Fruit fly (Drosophila melanogaster): ENCODE data around the gene CG31751.

CG31751 gene

dm6 chr2L:18688646-18689296 is 11.8 kb downstream of the CG31751 start, which contains the start of gene msl-1 (continued):
- TF ChIP-seq wek (GFP tag; optimal IDR thresholded peaks at IDR 0.05) = no peak
- TF ChIP-seq CG7987 (GFP tag; optimal IDR thresholded peaks at IDR 0.05) = no peak
- no peak for TF ChIP-seq ash1 (GFP tag; optimal IDR thresholded peaks at IDR 0.05)
- peak; percentile 53 for TF ChIP-seq Dref (GFP tag; IDR thresholded peaks at IDR 0.05)
- TF ChIP-seq grn (GFP tag; optimal IDR thresholded peaks at IDR 0.05) = no peak
- no peak for TF ChIP-seq ems (GFP tag; optimal IDR thresholded peaks at IDR 0.05)
- TF ChIP-seq CG4707 (GFP tag; optimal IDR thresholded peaks at IDR 0.05) = no peak
- TF ChIP-seq CG2199 (GFP tag; IDR thresholded peaks at IDR 0.05) = no peak
- peak; percentile 65 for TF ChIP-seq YL-1 (GFP tag; optimal IDR thresholded peaks at IDR 0.05)
- TF ChIP-seq Trl (optimal IDR thresholded peaks at IDR 0.05) = no peak
- peak; percentile 15 for TF ChIP-seq Trl (GFP tag; optimal IDR thresholded peaks at IDR 0.05)
- no peak for TF ChIP-seq CG10654 (GFP tag; optimal IDR thresholded peaks at IDR 0.05)
- TF ChIP-seq CG4404 (GFP tag; IDR thresholded peaks at IDR 0.05) = peak; percentile 6; the same call in 1 of the 2 replicates
- no peak for TF ChIP-seq ap (GFP tag; IDR thresholded peaks at IDR 0.05)
- no peak for TF ChIP-seq CG2712 (tag; optimal IDR thresholded peaks at IDR 0.05)
- TF ChIP-seq CG11085 (GFP tag; IDR thresholded peaks at IDR 0.05) = no peak
- peak; percentile 20 for TF ChIP-seq gro (GFP tag; optimal IDR thresholded peaks at IDR 0.05)
- no peak for TF ChIP-seq CG9437 (GFP tag; optimal IDR thresholded peaks at IDR 0.05)
- TF ChIP-seq CG7271 (tag; optimal IDR thresholded peaks at IDR 0.05) = no peak
- TF ChIP-seq CG31224 (GFP tag; IDR thresholded peaks at IDR 0.05) = no peak
- TF ChIP-seq en (GFP tag; optimal IDR thresholded peaks at IDR 0.05) = no peak
- peak; percentile 94 for TF ChIP-seq mld (GFP tag; IDR thresholded peaks at IDR 0.05; ENCODE audit: partially characterized antibody)
- TF ChIP-seq CG9215 (GFP tag; IDR thresholded peaks at IDR 0.05) = peak; percentile 25; the same call in 1 of the 2 replicates
- TF ChIP-seq CG1529 (GFP tag; optimal IDR thresholded peaks at IDR 0.05) = no peak
- no peak for TF ChIP-seq CG4360 (GFP tag; IDR thresholded peaks at IDR 0.05)
- TF ChIP-seq dm (GFP tag; optimal IDR thresholded peaks at IDR 0.05) = peak; percentile 55
- no peak for TF ChIP-seq Dfd (GFP tag; optimal IDR thresholded peaks at IDR 0.05)
- peak; percentile 73 for TF ChIP-seq CG3847 (GFP tag; IDR thresholded peaks at IDR 0.05)
- no peak for TF ChIP-seq CG13296 (GFP tag; optimal IDR thresholded peaks at IDR 0.05)
- no peak for TF ChIP-seq fru (optimal IDR thresholded peaks at IDR 0.05)
- TF ChIP-seq Doc2 (GFP tag; IDR thresholded peaks at IDR 0.05) = no peak
- TF ChIP-seq ewg (GFP tag; optimal IDR thresholded peaks at IDR 0.05) = no peak
- TF ChIP-seq CG34422 (GFP tag; IDR thresholded peaks at IDR 0.05) = peak; percentile 74; the same call in 2 of the 3 replicates
- no peak for TF ChIP-seq CG7928 (GFP tag; optimal IDR thresholded peaks at IDR 0.05)
- TF ChIP-seq CG8388 (GFP tag; optimal IDR thresholded peaks at IDR 0.05) = no peak
- TF ChIP-seq gfzf (GFP tag; optimal IDR thresholded peaks at IDR 0.05) = peak; percentile 36
- TF ChIP-seq odd (GFP tag; optimal IDR thresholded peaks at IDR 0.05) = no peak
- no peak for TF ChIP-seq crc (GFP tag; optimal IDR thresholded peaks at IDR 0.05)
- TF ChIP-seq CG2129 (GFP tag; IDR thresholded peaks at IDR 0.05; ENCODE audit: partially characterized antibody) = peak; percentile 80
- no peak for TF ChIP-seq CG8290 (GFP tag; optimal IDR thresholded peaks at IDR 0.05)
- peak in 1 of 2 experiments; percentile 49 for TF ChIP-seq CG8290 (tag; optimal IDR thresholded peaks at IDR 0.05)
- peak; percentile 8 for TF ChIP-seq chn (GFP tag; optimal IDR thresholded peaks at IDR 0.05)
- TF ChIP-seq jing (GFP tag; optimal IDR thresholded peaks at IDR 0.05) = no peak
- peak; percentile 15 for TF ChIP-seq shn (GFP tag; optimal IDR thresholded peaks at IDR 0.05)
- TF ChIP-seq chm (GFP tag; IDR thresholded peaks at IDR 0.05) = no peak
- peak; percentile 12 for TF ChIP-seq vfl (GFP tag; optimal IDR thresholded peaks at IDR 0.05)
- TF ChIP-seq NK7.1 (GFP tag; optimal IDR thresholded peaks at IDR 0.05) = no peak
- peak; percentile 38 for TF ChIP-seq CG9876 (GFP tag; optimal IDR thresholded peaks at IDR 0.05)
- no peak for TF ChIP-seq CG6689 (GFP tag; IDR thresholded peaks at IDR 0.05)
- peak; percentile 18 for TF ChIP-seq CG13775 (GFP tag; optimal IDR thresholded peaks at IDR 0.05)
- peak; percentile 69 for TF ChIP-seq wdn (GFP tag; IDR thresholded peaks at IDR 0.05)
- TF ChIP-seq Ptx1 (GFP tag; IDR thresholded peaks at IDR 0.05) = peak; percentile 31; the same call in 1 of the 2 replicates
- TF ChIP-seq HLH54F (GFP tag; optimal IDR thresholded peaks at IDR 0.05) = peak; percentile 42

Data from whole organism, embryonic.